Worm (Caenorhabditis elegans) whole organism, mixed stage, embryonic: ENCODE data around the gene clec-57.
A peak's percentile ranks its signal among the peaks of the same experiment; 100 is the strongest.

Experiments used
- ceh-39 ChIP-seq: fragments of 150-350 bp; optimal IDR thresholded peaks from 2 replicates; lab custom pipeline; 2014; ENCODE audit warnings: missing biosample characterization, missing genetic modification characterization
- ceh-43 ChIP-seq: fragments of 200-800 bp; sonication (Bioruptor generic); optimal IDR thresholded peaks from 2 replicates; lab custom pipeline; 2018; ENCODE audit warnings: mild to moderate bottlenecking, missing genetic modification characterization, moderate library complexity, missing compliant biosample characterization
- ceh-83 ChIP-seq: fragments of 200-800 bp; sonication (Bioruptor generic); optimal IDR thresholded peaks from 2 replicates; lab custom pipeline; 2018; ENCODE audit warnings: mild to moderate bottlenecking, missing genetic modification characterization, missing compliant biosample characterization
- ces-1 ChIP-seq: fragments of 150-350 bp; optimal IDR thresholded peaks from 2 replicates; lab custom pipeline; 2014; ENCODE audit warnings: missing biosample characterization, missing genetic modification reagents, missing genetic modification characterization
- cnd-1 ChIP-seq: fragments of 200-800 bp; sonication (Bioruptor generic); optimal IDR thresholded peaks from 2 replicates; lab custom pipeline; 2018; ENCODE audit warnings: mild to moderate bottlenecking, missing genetic modification characterization, missing compliant biosample characterization
- drap-1 ChIP-seq: fragments of 200-800 bp; sonication (Bioruptor generic); optimal IDR thresholded peaks from 3 replicates; lab custom pipeline; 2018; ENCODE audit warnings: mild to moderate bottlenecking, missing genetic modification characterization, missing compliant biosample characterization
- elt-1 ChIP-seq: sonication (generic microtip); optimal IDR thresholded peaks from 2 replicates; lab custom pipeline; 2017; ENCODE audit warnings: missing genetic modification characterization, mild to moderate bottlenecking, missing compliant biosample characterization, antibody characterized with exemption, moderate library complexity, borderline replicate concordance; ENCODE audit not compliant: insufficient read depth
- flh-1 ChIP-seq: fragments of 200-800 bp; sonication (Bioruptor generic); optimal IDR thresholded peaks from 2 replicates; lab custom pipeline; 2018; ENCODE audit warnings: mild to moderate bottlenecking, missing genetic modification characterization, moderate library complexity, missing compliant biosample characterization
- ham-2 ChIP-seq: fragments of 200-800 bp; sonication (Bioruptor generic); optimal IDR thresholded peaks from 2 replicates; lab custom pipeline; 2018; ENCODE audit warnings: mild to moderate bottlenecking, missing genetic modification characterization, missing compliant biosample characterization
- hlh-1 ChIP-seq: fragments of 150-350 bp; optimal IDR thresholded peaks from 2 replicates; lab custom pipeline; 2014; ENCODE audit warnings: missing biosample characterization, missing genetic modification reagents, missing genetic modification characterization
- lin-13 ChIP-seq: fragments of 150-350 bp; optimal IDR thresholded peaks from 2 replicates; lab custom pipeline; 2014; ENCODE audit warnings: missing biosample characterization, missing genetic modification characterization
- lin-32 ChIP-seq: fragments of 200-800 bp; sonication (Bioruptor generic); optimal IDR thresholded peaks from 2 replicates; lab custom pipeline; 2018; ENCODE audit warnings: mild to moderate bottlenecking, missing genetic modification characterization, missing compliant biosample characterization
- lsy-2 ChIP-seq: fragments of 150-350 bp; optimal IDR thresholded peaks from 2 replicates; lab custom pipeline; 2014; ENCODE audit warnings: missing biosample characterization, missing genetic modification characterization
- mab-5 ChIP-seq: fragments of 150-350 bp; optimal IDR thresholded peaks from 2 replicates; lab custom pipeline; 2014; ENCODE audit warnings: missing biosample characterization, missing genetic modification characterization
- mls-2 ChIP-seq: sonication (generic microtip); optimal IDR thresholded peaks from 2 replicates; lab custom pipeline; 2016; ENCODE audit warnings: mild to moderate bottlenecking, missing genetic modification characterization, moderate library complexity, missing compliant biosample characterization
- nhr-12 ChIP-seq: fragments of 150-350 bp; optimal IDR thresholded peaks from 2 replicates; lab custom pipeline; 2014; ENCODE audit warnings: missing biosample characterization, missing genetic modification characterization
- nhr-2 ChIP-seq: fragments of 150-350 bp; optimal IDR thresholded peaks from 2 replicates; lab custom pipeline; 2014; ENCODE audit warnings: missing biosample characterization, missing genetic modification characterization
- pha-4 ChIP-seq: fragments of 150-350 bp; optimal IDR thresholded peaks from 2 replicates; lab custom pipeline; 2018; ENCODE audit warnings: missing biosample characterization, missing genetic modification reagents, missing genetic modification characterization
- sem-2 ChIP-seq: fragments of 200-800 bp; sonication (Bioruptor generic); optimal IDR thresholded peaks from 2 replicates; lab custom pipeline; 2018; ENCODE audit warnings: mild to moderate bottlenecking, missing genetic modification characterization, missing compliant biosample characterization
- sptf-1 ChIP-seq: sonication (generic microtip); optimal IDR thresholded peaks from 2 replicates; lab custom pipeline; 2017; ENCODE audit warnings: mild to moderate bottlenecking, missing genetic modification characterization, moderate library complexity, missing compliant biosample characterization
- tbx-8 ChIP-seq: fragments of 200-800 bp; sonication (Bioruptor generic); optimal IDR thresholded peaks from 2 replicates; lab custom pipeline; 2018; ENCODE audit warnings: mild to moderate bottlenecking, missing genetic modification characterization, moderate library complexity, missing compliant biosample characterization
- unc-120 ChIP-seq: sonication (generic microtip); optimal IDR thresholded peaks from 2 replicates; lab custom pipeline; 2017; ENCODE audit warnings: missing genetic modification characterization, missing compliant biosample characterization; ENCODE audit not compliant: poor library complexity, severe bottlenecking
- unc-39 ChIP-seq: fragments of 150-350 bp; optimal IDR thresholded peaks from 2 replicates; lab custom pipeline; 2014; ENCODE audit warnings: missing biosample characterization, missing genetic modification characterization
- unc-62 ChIP-seq: fragments of 150-350 bp; optimal IDR thresholded peaks from 2 replicates; lab custom pipeline; 2014; ENCODE audit warnings: missing biosample characterization, missing genetic modification reagents, missing genetic modification characterization
- zip-8 ChIP-seq: fragments of 150-350 bp; optimal IDR thresholded peaks from 2 replicates; lab custom pipeline; 2014; ENCODE audit warnings: missing biosample characterization, missing genetic modification characterization
- ztf-11 ChIP-seq: fragments of 150-350 bp; optimal IDR thresholded peaks from 2 replicates; lab custom pipeline; 2014; ENCODE audit warnings: missing biosample characterization, missing genetic modification characterization

The clec-57 gene

ce11 chrV:14440841-14441240 is 28.2 kb upstream of the clec-57 start, which contains the start of gene F23B12.4:
TSS of gene F23B12.4 (plus strand) at chrV:14441141.
- TF ChIP-seq lin-13 (tag; lab: Kevin White, UChicago) (no peak), pha-4 (tag; lab: Kevin White, UChicago) (no peak), zip-8 (no peak), hlh-1 (tag; lab: Kevin White, UChicago) (no peak), ceh-83 (GFP tag; lab: Kevin White, UChicago) (no peak), mab-5 (no peak), sem-2 (GFP tag; lab: Kevin White, UChicago) (no peak), unc-120 (no peak), elt-1 (tag; lab: Kevin White, UChicago) (no peak), ces-1 (no peak), mls-2 (tag; lab: Kevin White, UChicago) (no peak), drap-1 (GFP tag; lab: Kevin White, UChicago) (no peak), ztf-11 (tag; lab: Kevin White, UChicago) (no peak)
- TF ChIP-seq, all 35 proteins: peak for 0

DNA sequence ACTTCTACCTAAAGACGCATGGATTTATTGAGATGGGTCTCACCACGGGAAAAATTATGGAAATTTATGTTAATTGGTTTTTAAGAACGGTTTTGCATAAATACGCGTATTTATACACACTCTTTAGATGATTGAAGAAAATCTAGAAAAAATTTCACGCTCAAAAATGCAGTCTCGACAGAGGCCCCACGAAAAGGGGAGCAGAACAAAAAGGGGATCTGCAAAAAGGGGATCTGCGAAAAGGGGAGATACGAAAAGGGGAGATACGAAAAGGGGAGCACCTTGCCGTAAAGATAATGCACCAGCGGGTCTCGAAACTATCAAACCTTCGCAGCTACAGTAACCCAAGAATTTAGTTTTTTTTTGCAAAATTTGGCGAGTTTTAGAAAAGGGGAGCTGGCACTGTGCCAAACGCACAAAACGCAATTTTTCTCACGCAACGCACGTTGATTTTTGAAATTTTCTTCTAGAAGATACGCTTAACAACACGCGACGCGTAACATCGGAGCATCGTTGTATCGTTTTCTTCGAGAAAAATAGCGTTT is 25.5 kb upstream of the clec-57 start:
- TF ChIP-seq cnd-1 (tag; lab: Kevin White, UChicago), result peak; percentile 16

DNA sequence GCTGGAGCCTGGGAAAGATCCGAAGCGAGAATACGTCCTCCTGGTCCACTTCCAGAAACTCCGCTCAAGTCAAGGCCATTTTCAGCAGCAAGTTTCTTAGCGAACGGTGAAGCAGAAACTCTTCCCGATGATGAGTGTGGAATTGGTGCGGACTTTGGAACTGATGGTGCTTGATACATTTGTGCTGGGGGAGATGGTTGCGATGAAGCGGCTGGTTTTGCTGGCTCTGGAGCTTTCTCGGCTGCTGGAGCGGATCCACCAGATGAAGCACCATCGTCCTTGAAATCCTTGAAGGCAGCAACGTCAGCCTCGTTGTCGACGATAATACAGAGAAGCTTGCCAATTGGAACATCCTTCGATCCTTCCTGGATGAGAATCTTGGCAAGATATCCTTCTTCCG is 22.6 kb upstream of the clec-57 start:
- TF ChIP-seq elt-1 (tag; lab: Kevin White, UChicago), result no peak
- TF ChIP-seq mab-5, result no peak
- no peak for TF ChIP-seq nhr-12 (tag; lab: Kevin White, UChicago)
- no peak for TF ChIP-seq tbx-8

DNA sequence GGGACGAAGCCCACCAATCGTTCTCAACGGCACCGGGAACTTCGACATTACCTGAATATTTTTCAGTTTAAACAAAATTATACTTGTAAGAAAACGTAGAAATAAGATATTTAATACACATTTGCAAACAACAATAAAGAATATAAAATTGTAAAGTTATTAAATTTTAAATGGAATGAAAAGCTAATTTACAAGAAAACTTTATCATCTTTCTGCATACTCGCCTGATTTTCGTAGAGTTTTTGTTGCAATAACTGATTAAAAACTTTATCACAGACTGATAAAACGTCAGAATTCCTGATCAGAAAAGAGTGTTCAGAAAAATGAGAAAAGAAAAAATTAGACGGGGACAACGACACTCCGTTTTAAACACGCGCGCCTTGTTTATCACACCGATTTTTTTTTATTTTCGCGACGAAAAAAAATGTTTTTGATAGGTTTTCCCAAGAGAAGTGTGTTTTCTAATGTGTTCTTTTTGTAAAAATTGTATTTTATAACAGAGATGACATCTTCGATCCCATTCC is 21.7 kb upstream of the clec-57 start, which contains the start of the genes dlat-1 and fntb-1:
Gene dlat-1 (minus strand): TSS at position 51 of the 524 bp plus-strand sequence.
Gene fntb-1 (plus strand): TSS at position 412 of the 524 bp plus-strand sequence.
- no peak for TF ChIP-seq ceh-43 (GFP tag; lab: Kevin White, UChicago)
- TF ChIP-seq, all 35 proteins: peak for 0

DNA sequence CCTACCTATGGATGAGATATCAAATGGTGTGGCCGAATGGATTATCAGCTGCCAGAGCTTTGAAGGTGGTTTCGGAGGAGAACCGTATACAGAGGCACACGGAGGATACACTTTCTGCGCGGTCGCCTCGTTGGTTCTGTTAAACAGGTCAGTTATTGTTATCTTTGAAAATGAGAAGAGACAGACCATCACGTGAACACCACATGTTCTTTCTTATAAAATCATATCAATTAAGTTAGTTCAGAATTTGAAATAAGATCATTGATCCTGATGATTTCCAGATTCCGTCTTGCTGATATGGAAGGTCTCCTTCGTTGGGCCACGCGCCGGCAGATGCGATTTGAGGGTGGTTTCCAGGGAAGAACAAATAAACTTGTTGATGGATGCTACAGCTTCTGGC is 20.4 kb upstream of the clec-57 start:
- TF ChIP-seq nhr-2 (tag; lab: Kevin White, UChicago) (no peak), ztf-11 (tag; lab: Kevin White, UChicago) (no peak), lin-32 (GFP tag; lab: Kevin White, UChicago) (no peak), ceh-39 (no peak), cnd-1 (tag; lab: Kevin White, UChicago) (no peak), mls-2 (tag; lab: Kevin White, UChicago) (no peak), flh-1 (no peak)

DNA sequence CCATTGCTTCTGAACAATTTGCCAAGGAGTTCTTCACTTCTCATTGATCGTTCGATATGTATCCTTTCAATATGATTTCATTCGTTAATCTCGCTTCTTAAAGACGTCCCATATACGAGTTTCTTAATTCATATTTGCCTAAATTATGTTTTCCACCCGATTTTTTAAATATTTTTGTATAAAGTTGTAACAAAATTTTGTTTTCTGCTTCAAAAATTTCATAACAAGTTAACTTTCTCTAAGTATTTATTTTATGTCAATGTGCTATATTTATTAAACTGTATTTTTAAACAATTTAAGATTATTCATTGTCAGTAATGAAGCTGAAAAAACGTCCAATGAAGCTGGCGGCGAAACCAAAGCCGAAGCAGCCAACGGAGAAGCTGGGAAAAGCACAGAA is 19.6 kb upstream of the clec-57 start, which contains the start of gene F23B12.7:
Gene F23B12.7 (plus strand): TSS at position 301 of the 400 bp plus-strand sequence.
- no peak for TF ChIP-seq mls-2 (tag; lab: Kevin White, UChicago)
- TF ChIP-seq sptf-1 (tag; lab: Kevin White, UChicago), result no peak
- TF ChIP-seq, all 35 proteins: peak for 0

- TF ChIP-seq ceh-83 (GFP tag; lab: Kevin White, UChicago), result no peak
- TF ChIP-seq ces-1, result no peak
- no peak for TF ChIP-seq unc-62 (GFP tag; lab: Kevin White, UChicago)
- no peak for TF ChIP-seq flh-1
- peak; percentile 35 for TF ChIP-seq lin-13 (tag; lab: Kevin White, UChicago)
Observed at ce11 chrV:14456626-14457025, 12.4 kb upstream of the clec-57 start, which contains the start of gene bmk-1. TSS of gene bmk-1 (minus strand) at chrV:14456984.

DNA sequence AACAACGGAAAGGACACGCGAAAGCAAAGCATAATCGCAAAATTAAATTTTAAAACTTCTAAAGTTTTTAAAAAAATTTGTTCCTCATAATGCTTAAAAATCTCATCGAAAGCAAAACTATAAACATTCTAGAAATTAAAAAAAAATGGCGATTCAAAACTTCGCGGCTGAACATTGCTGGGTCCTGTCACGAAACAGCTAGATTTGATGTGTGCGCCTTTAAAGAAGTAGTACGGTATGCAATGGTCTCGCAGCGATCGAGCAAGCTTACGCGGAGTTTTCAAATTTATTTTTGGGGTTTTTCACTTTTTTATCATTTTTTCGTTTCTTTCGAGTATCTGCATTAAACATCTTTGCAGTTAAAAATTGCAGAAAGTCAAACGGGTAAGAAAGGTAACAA is 12.0 kb upstream of the clec-57 start, which contains the start of gene coh-3:
Gene coh-3 (plus strand): TSS at position 353 of the 400 bp plus-strand sequence.
- TF ChIP-seq ham-2 (GFP tag; lab: Kevin White, UChicago), result no peak
- no peak for TF ChIP-seq sem-2 (GFP tag; lab: Kevin White, UChicago)
- no peak for TF ChIP-seq unc-62 (GFP tag; lab: Kevin White, UChicago)
- TF ChIP-seq tbx-8, result no peak
- no peak for TF ChIP-seq elt-1 (tag; lab: Kevin White, UChicago)
- no peak for TF ChIP-seq unc-39 (tag; lab: Kevin White, UChicago)
- TF ChIP-seq mls-2 (tag; lab: Kevin White, UChicago), result no peak
- TF ChIP-seq lsy-2 (tag; lab: Kevin White, UChicago), result no peak
- TF ChIP-seq pha-4 (tag; lab: Kevin White, UChicago), result no peak
- TF ChIP-seq ztf-11 (tag; lab: Kevin White, UChicago), result no peak
- no peak for TF ChIP-seq sptf-1 (tag; lab: Kevin White, UChicago)
- TF ChIP-seq zip-8, result no peak
- TF ChIP-seq ceh-43 (GFP tag; lab: Kevin White, UChicago), result no peak
- TF ChIP-seq drap-1 (GFP tag; lab: Kevin White, UChicago), result no peak
